Fruit fly (Drosophila melanogaster) whole organism, embryonic: Measurements from ENCODE around the gene CG31952.

ENCODE experiments used
- Bteb2 ChIP-seq: fragments of 200-800 bp; sonication (Bioruptor generic); optimal IDR thresholded peaks from 2 replicates; lab custom pipeline; 2016; ENCODE audit warnings: missing biosample characterization, missing genetic modification characterization
- CG10209 ChIP-seq: fragments of 200-800 bp; sonication (Bioruptor generic); optimal IDR thresholded peaks from 3 replicates; lab custom pipeline; 2017; ENCODE audit warnings: missing biosample characterization, mild to moderate bottlenecking, missing genetic modification characterization, missing genetic modification reagents
- CG11456 ChIP-seq: fragments of 200-800 bp; sonication (Bioruptor generic); IDR thresholded peaks from 3 replicates; pipeline ENCODE4 v1.3.6; 2022; ENCODE audit warnings: missing biosample characterization, missing genetic modification characterization
- CG12391 ChIP-seq: fragments of 200-800 bp; sonication (Bioruptor generic); optimal IDR thresholded peaks from 3 replicates; lab custom pipeline; 2018; ENCODE audit warnings: missing biosample characterization, mild to moderate bottlenecking, missing genetic modification characterization, moderate library complexity
- CG13123 ChIP-seq: fragments of 200-800 bp; sonication (Bioruptor generic); optimal IDR thresholded peaks from 2 replicates; lab custom pipeline; 2016; ENCODE audit warnings: missing biosample characterization, missing genetic modification characterization
- CG13624 ChIP-seq: fragments of 200-800 bp; sonication (Bioruptor generic); optimal IDR thresholded peaks from 2 replicates; lab custom pipeline; 2016; ENCODE audit warnings: missing biosample characterization, missing genetic modification characterization
- CG15011 ChIP-seq: fragments of 200-800 bp; sonication (Bioruptor generic); optimal IDR thresholded peaks from 3 replicates; lab custom pipeline; 2018; ENCODE audit warnings: missing biosample characterization, mild to moderate bottlenecking, missing genetic modification characterization
- CG17568 ChIP-seq: fragments of 200-800 bp; sonication (Bioruptor generic); optimal IDR thresholded peaks from 2 replicates; lab custom pipeline; 2018; ENCODE audit warnings: missing biosample characterization, mild to moderate bottlenecking, missing genetic modification characterization, moderate library complexity
- CG18599 ChIP-seq: fragments of 200-800 bp; sonication (Bioruptor generic); optimal IDR thresholded peaks from 3 replicates; lab custom pipeline; 2017; ENCODE audit warnings: missing biosample characterization, missing genetic modification characterization, mild to moderate bottlenecking, moderate library complexity, missing genetic modification reagents
- CG2120 ChIP-seq: fragments of 200-800 bp; sonication (Bioruptor generic); optimal IDR thresholded peaks from 3 replicates; lab custom pipeline; 2016; ENCODE audit warnings: missing biosample characterization, missing genetic modification characterization
- CG2875 ChIP-seq: fragments of 200-800 bp; sonication (Bioruptor generic); optimal IDR thresholded peaks from 2 replicates; lab custom pipeline; 2017; ENCODE audit warnings: missing biosample characterization, mild to moderate bottlenecking, missing genetic modification characterization, missing genetic modification reagents
- CG32767 ChIP-seq: fragments of 200-800 bp; sonication (Bioruptor generic); IDR thresholded peaks from 2 replicates; pipeline ENCODE4 v1.3.6; 2022; ENCODE audit warnings: missing biosample characterization, missing genetic modification characterization
- CG4282 ChIP-seq: fragments of 200-800 bp; sonication (Bioruptor generic); optimal IDR thresholded peaks from 2 replicates; lab custom pipeline; 2016; ENCODE audit warnings: missing biosample characterization, missing genetic modification characterization
- CG5180 ChIP-seq: fragments of 200-800 bp; sonication (Bioruptor generic); optimal IDR thresholded peaks from 3 replicates; lab custom pipeline; 2017; ENCODE audit warnings: missing biosample characterization, missing genetic modification characterization, mild to moderate bottlenecking, moderate library complexity, missing genetic modification reagents
- CG5953 ChIP-seq: fragments of 200-800 bp; sonication (Bioruptor generic); IDR thresholded peaks from 2 replicates; pipeline ENCODE4 v1.3.6; 2022; ENCODE audit warnings: missing biosample characterization, missing genetic modification characterization
- CG6689 ChIP-seq: fragments of 200-800 bp; sonication (Bioruptor generic); IDR thresholded peaks from 2 replicates; pipeline ENCODE4 v1.3.6; 2022; ENCODE audit warnings: missing biosample characterization, missing genetic modification characterization
- CG7271 ChIP-seq: fragments of 200-800 bp; sonication (Bioruptor generic); optimal IDR thresholded peaks from 2 replicates; lab custom pipeline; 2018; ENCODE audit warnings: missing biosample characterization, mild to moderate bottlenecking, missing genetic modification characterization, moderate library complexity
- Camta ChIP-seq: fragments of 200-800 bp; sonication (Bioruptor generic); optimal IDR thresholded peaks from 2 replicates; lab custom pipeline; 2016; ENCODE audit warnings: missing biosample characterization, missing genetic modification characterization
- D ChIP-seq, 2 experiments: fragments of 200-800 bp in 1 of 2; fragments of >200 bp in 1 of 2; sonication (Bioruptor generic) in 1 of 2; optimal IDR thresholded peaks; 2 replicates in 1 of 2; 3 replicates in 1 of 2; lab custom pipeline; 2017; ENCODE audit warnings: mild to moderate bottlenecking in 1 of 2, missing biosample characterization in 1 of 2, missing genetic modification characterization in 1 of 2, missing genetic modification reagents in 1 of 2
- Dad ChIP-seq: fragments of 200-800 bp; sonication (Bioruptor generic); optimal IDR thresholded peaks from 3 replicates; lab custom pipeline; 2016; ENCODE audit warnings: missing biosample characterization, missing genetic modification characterization
- Dip2 ChIP-seq: fragments of 200-800 bp; sonication (Bioruptor generic); IDR thresholded peaks from 2 replicates; pipeline ENCODE4 v1.3.6; 2022; ENCODE audit warnings: missing biosample characterization, missing genetic modification characterization
- Fer3 ChIP-seq: fragments of 200-800 bp; sonication (Bioruptor generic); optimal IDR thresholded peaks from 2 replicates; lab custom pipeline; 2018; ENCODE audit warnings: missing biosample characterization, mild to moderate bottlenecking, missing genetic modification characterization, moderate library complexity
- H15 ChIP-seq: fragments of 200-800 bp; sonication (Bioruptor generic); IDR thresholded peaks from 3 replicates; pipeline ENCODE4 v1.3.6; 2022; ENCODE audit warnings: missing biosample characterization, missing genetic modification characterization
- HHEX ChIP-seq: fragments of 200-800 bp; sonication (Bioruptor generic); optimal IDR thresholded peaks from 3 replicates; lab custom pipeline; 2017; ENCODE audit warnings: missing biosample characterization, mild to moderate bottlenecking, missing genetic modification characterization, missing genetic modification reagents
- HmgD ChIP-seq: fragments of 200-800 bp; sonication (Bioruptor generic); optimal IDR thresholded peaks from 3 replicates; lab custom pipeline; 2016; ENCODE audit warnings: missing biosample characterization, missing genetic modification characterization
- Kr ChIP-seq: fragments of 200-800 bp; sonication (Bioruptor generic); optimal IDR thresholded peaks from 2 replicates; lab custom pipeline; 2017; ENCODE audit warnings: missing biosample characterization, mild to moderate bottlenecking, missing genetic modification characterization
- MESR4 ChIP-seq: fragments of 200-800 bp; sonication (Bioruptor generic); optimal IDR thresholded peaks from 2 replicates; lab custom pipeline; 2018; ENCODE audit warnings: missing biosample characterization, mild to moderate bottlenecking, missing genetic modification characterization, moderate library complexity
- NK7.1 ChIP-seq: fragments of 200-800 bp; sonication (Bioruptor generic); optimal IDR thresholded peaks from 3 replicates; lab custom pipeline; 2016; ENCODE audit warnings: missing biosample characterization, missing genetic modification characterization
- Nf-YA ChIP-seq: fragments of 200-800 bp; sonication (Bioruptor generic); IDR thresholded peaks from 2 replicates; pipeline ENCODE4 v1.3.6; 2022; ENCODE audit warnings: missing biosample characterization, missing genetic modification characterization
- Ptx1 ChIP-seq: fragments of 200-800 bp; sonication (Bioruptor generic); IDR thresholded peaks from 2 replicates; pipeline ENCODE4 v1.3.6; 2022; ENCODE audit warnings: missing biosample characterization, missing genetic modification characterization
- Sox102F ChIP-seq: fragments of 200-800 bp; sonication (Bioruptor generic); optimal IDR thresholded peaks from 2 replicates; lab custom pipeline; 2018; ENCODE audit warnings: missing biosample characterization, mild to moderate bottlenecking, missing genetic modification characterization, moderate library complexity
- ab ChIP-seq: fragments of 200-800 bp; sonication (Bioruptor generic); optimal IDR thresholded peaks from 2 replicates; lab custom pipeline; 2016; ENCODE audit warnings: missing biosample characterization, missing genetic modification characterization
- bab2 ChIP-seq: fragments of 200-800 bp; sonication (Bioruptor generic); optimal IDR thresholded peaks from 2 replicates; lab custom pipeline; 2016; ENCODE audit warnings: missing biosample characterization, missing genetic modification characterization
- bsh ChIP-seq, 2 experiments: fragments of 200-800 bp; sonication (Bioruptor generic); optimal IDR thresholded peaks; 2 replicates each; lab custom pipeline; 2017 to 2018; ENCODE audit warnings: mild to moderate bottlenecking in 2 of 2, missing biosample characterization in 2 of 2, missing genetic modification characterization in 2 of 2, moderate library complexity in 1 of 2
- cg ChIP-seq: fragments of 200-800 bp; sonication (Bioruptor generic); optimal IDR thresholded peaks from 3 replicates; lab custom pipeline; 2019; ENCODE audit warnings: missing biosample characterization, mild to moderate bottlenecking, missing genetic modification characterization, moderate library complexity
- dmrt11E ChIP-seq: fragments of 200-800 bp; sonication (Bioruptor generic); optimal IDR thresholded peaks from 3 replicates; lab custom pipeline; 2018; ENCODE audit warnings: missing biosample characterization, mild to moderate bottlenecking, missing genetic modification characterization, moderate library complexity
- ems ChIP-seq: fragments of 200-800 bp; sonication (Bioruptor generic); optimal IDR thresholded peaks from 3 replicates; lab custom pipeline; 2016; ENCODE audit warnings: missing biosample characterization, missing genetic modification characterization
- ewg ChIP-seq: fragments of 200-800 bp; sonication (Bioruptor generic); optimal IDR thresholded peaks from 3 replicates; lab custom pipeline; 2017; ENCODE audit warnings: mild to moderate bottlenecking, missing biosample characterization, missing genetic modification reagents, missing genetic modification characterization
- exex ChIP-seq: fragments of 200-800 bp; sonication (Bioruptor generic); optimal IDR thresholded peaks from 4 replicates; lab custom pipeline; 2018; ENCODE audit warnings: missing biosample characterization, mild to moderate bottlenecking, missing genetic modification characterization, moderate library complexity
- gro ChIP-seq: fragments of 200-800 bp; sonication (Bioruptor generic); optimal IDR thresholded peaks from 2 replicates; lab custom pipeline; 2016; ENCODE audit warnings: missing biosample characterization, missing genetic modification characterization
- inv ChIP-seq: fragments of 200-800 bp; sonication (Bioruptor generic); IDR thresholded peaks from 2 replicates; pipeline ENCODE4 v1.3.6; 2022; ENCODE audit warnings: missing biosample characterization, missing genetic modification characterization; ENCODE audit not compliant: partially characterized antibody
- jing ChIP-seq: fragments of 200-800 bp; sonication (Bioruptor generic); optimal IDR thresholded peaks from 2 replicates; lab custom pipeline; 2018; ENCODE audit warnings: missing biosample characterization, mild to moderate bottlenecking, missing genetic modification characterization
- org-1 ChIP-seq: fragments of 200-800 bp; sonication (Bioruptor generic); optimal IDR thresholded peaks from 2 replicates; lab custom pipeline; 2017; ENCODE audit warnings: missing biosample characterization, missing genetic modification characterization
- otp ChIP-seq: fragments of 200-800 bp; sonication (Bioruptor generic); IDR thresholded peaks from 3 replicates; pipeline ENCODE4, ENCODE4 v1.3.6; 2022; ENCODE audit warnings: missing biosample characterization, missing genetic modification characterization
- pb ChIP-seq: fragments of 200-800 bp; sonication (Bioruptor generic); optimal IDR thresholded peaks from 3 replicates; lab custom pipeline; 2016; ENCODE audit warnings: missing biosample characterization, missing genetic modification characterization
- psq ChIP-seq: fragments of 200-800 bp; sonication (Bioruptor generic); optimal IDR thresholded peaks from 2 replicates; lab custom pipeline; 2017; ENCODE audit warnings: missing biosample characterization, missing genetic modification characterization
- pum ChIP-seq: fragments of 200-800 bp; sonication (Bioruptor generic); optimal IDR thresholded peaks from 2 replicates; lab custom pipeline; 2016; ENCODE audit warnings: missing biosample characterization, missing genetic modification characterization
- salm ChIP-seq: fragments of 200-800 bp; sonication (Bioruptor generic); optimal IDR thresholded peaks from 2 replicates; lab custom pipeline; 2018; ENCODE audit warnings: missing biosample characterization, mild to moderate bottlenecking, missing genetic modification characterization
- sqz ChIP-seq: fragments of 200-800 bp; sonication (Bioruptor generic); optimal IDR thresholded peaks from 3 replicates; lab custom pipeline; 2018; ENCODE audit warnings: missing biosample characterization, mild to moderate bottlenecking, missing genetic modification characterization
- tin ChIP-seq: fragments of 200-800 bp; sonication (Bioruptor generic); optimal IDR thresholded peaks from 3 replicates; lab custom pipeline; 2016; ENCODE audit warnings: missing biosample characterization, missing genetic modification characterization

Gene CG31952

DNA sequence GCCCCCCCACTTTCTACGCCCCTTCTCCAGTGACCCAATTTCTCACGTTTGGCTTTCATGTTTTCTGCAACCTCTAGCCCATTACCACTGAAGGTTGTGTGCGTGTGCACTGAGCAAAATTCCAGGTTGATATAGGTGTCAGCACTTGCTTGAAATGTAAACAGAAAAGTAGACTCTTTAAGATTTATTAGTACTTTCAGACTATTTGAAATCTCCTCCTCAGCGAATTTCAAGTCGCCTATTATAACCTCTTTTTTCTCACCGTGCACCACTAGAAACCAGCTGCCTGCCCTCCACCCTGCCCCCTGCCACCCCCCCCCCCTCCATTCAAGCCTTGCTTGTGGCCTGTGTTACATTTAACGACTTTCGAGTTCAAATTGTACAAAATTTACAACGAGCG, 18.6 kb downstream of the CG31952 start (continued):
- TF ChIP-seq CG13123 (GFP tag; lab: Kevin White, UChicago) (no peak), bab2 (GFP tag; lab: Kevin White, UChicago) (no peak), CG7271 (tag; lab: Kevin White, UChicago) (no peak), inv (GFP tag; lab: Robert Waterston, UW) (no peak), Sox102F (GFP tag; lab: Kevin White, UChicago) (peak; percentile 60), salm (tag; lab: Kevin White, UChicago) (no peak), pb (GFP tag; lab: Kevin White, UChicago) (no peak), CG6689 (peak; percentile 70), dmrt11E (tag; lab: Kevin White, UChicago) (peak; percentile 60), CG15011 (GFP tag; lab: Kevin White, UChicago) (no peak), CG10209 (GFP tag; lab: Kevin White, UChicago) (peak; percentile 53), Camta (GFP tag; lab: Kevin White, UChicago) (peak; percentile 9), CG12391 (tag; lab: Kevin White, UChicago) (no peak), bsh (GFP tag; optimal IDR thresholded peaks at IDR 0.05; lab: Kevin White, UChicago) (peak in 1 of 2 experiments; percentile 65), sqz (no peak), psq (no peak), Dad (no peak), tin (peak; percentile 32), HmgD (no peak), MESR4 (GFP tag; lab: Kevin White, UChicago) (no peak), CG32767 (GFP tag; lab: Robert Waterston, UW) (0 out of 2 replicates have a peak, but pooled peaks have one; percentile 36), CG18599 (GFP tag; lab: Kevin White, UChicago) (peak; percentile 48), ab (no peak), jing (no peak), CG4282 (GFP tag; lab: Kevin White, UChicago) (no peak), HHEX (GFP tag; lab: Kevin White, UChicago) (no peak), ewg (GFP tag; lab: Kevin White, UChicago) (peak; percentile 47), CG13624 (GFP tag; lab: Kevin White, UChicago) (no peak), Ptx1 (GFP tag; lab: Robert Waterston, UW) (peak; percentile 60), exex (tag; lab: Kevin White, UChicago) (no peak), otp (GFP tag; lab: Robert Waterston, UW) (peak; percentile 71; the same call in 2 of the 3 replicates), CG2120 (GFP tag; lab: Kevin White, UChicago) (no peak), CG5953 (peak; percentile 33; the same call in 1 of the 2 replicates), H15 (peak; percentile 72), ems (no peak), gro (GFP tag; lab: Kevin White, UChicago) (no peak), cg (GFP tag; lab: Kevin White, UChicago) (no peak), org-1 (peak; percentile 37), CG2875 (GFP tag; lab: Kevin White, UChicago) (peak; percentile 20), D (optimal IDR thresholded peaks at IDR 0.05; lab: Kevin White, UChicago) (no peak), D (GFP tag; optimal IDR thresholded peaks at IDR 0.05; lab: Kevin White, UChicago) (peak; percentile 45), CG17568 (GFP tag; lab: Kevin White, UChicago) (no peak), NK7.1 (no peak), Fer3 (tag; lab: Kevin White, UChicago) (no peak), Dip2 (no peak), Nf-YA (GFP tag; lab: Robert Waterston, UW) (peak; percentile 54), Bteb2 (GFP tag; lab: Kevin White, UChicago) (no peak), CG5180 (GFP tag; lab: Kevin White, UChicago) (peak; percentile 26), pum (peak; percentile 13), CG11456 (peak; percentile 46; the same call in 1 of the 3 replicates), Kr (GFP tag; lab: Kevin White, UChicago) (no peak)
